Fruit fly (Drosophila melanogaster): ENCODE results near the gene CG12065.

CG12065 gene

dm6 chrX:8573744-8574484 lies at the start of gene CG12065 (continued):
- TF ChIP-seq ewg (GFP tag; optimal IDR thresholded peaks at IDR 0.05) (no peak), CG17802 (tag; optimal IDR thresholded peaks at IDR 0.05) (no peak), Ptx1 (GFP tag; IDR thresholded peaks at IDR 0.05) (no peak), sug (tag; optimal IDR thresholded peaks at IDR 0.05) (peak; percentile 56), wdn (GFP tag; IDR thresholded peaks at IDR 0.05) (no peak), Adf1 (GFP tag; IDR thresholded peaks at IDR 0.05) (no peak), ara (GFP tag; IDR thresholded peaks at IDR 0.05) (no peak), klu (GFP tag; IDR thresholded peaks at IDR 0.05) (no peak), D19B (GFP tag; optimal IDR thresholded peaks at IDR 0.05) (no peak), MTF-1 (GFP tag; optimal IDR thresholded peaks at IDR 0.05; ENCODE audit: borderline replicate concordance) (peak; percentile 75), CG8359 (GFP tag; optimal IDR thresholded peaks at IDR 0.05; ENCODE audit: borderline replicate concordance) (peak; percentile 57), CG17186 (GFP tag; optimal IDR thresholded peaks at IDR 0.05) (no peak), cg (GFP tag; optimal IDR thresholded peaks at IDR 0.05) (no peak), stc (GFP tag; IDR thresholded peaks at IDR 0.05) (no peak), CG12744 (GFP tag; optimal IDR thresholded peaks at IDR 0.05) (no peak), CG10565 (GFP tag; optimal IDR thresholded peaks at IDR 0.05) (no peak), gcm2 (GFP tag; optimal IDR thresholded peaks at IDR 0.05) (no peak), CG7556 (GFP tag; optimal IDR thresholded peaks at IDR 0.05) (peak; percentile 41), Xrp1 (GFP tag; IDR thresholded peaks at IDR 0.05) (0 out of 2 replicates have a peak, but pooled peaks have one; percentile 6), CG31441 (GFP tag; IDR thresholded peaks at IDR 0.05) (peak; percentile 48; the same call in 1 of the 2 replicates), ap (GFP tag; IDR thresholded peaks at IDR 0.05) (no peak), cad (GFP tag; optimal IDR thresholded peaks at IDR 0.05) (no peak), Chrac-16 (GFP tag; optimal IDR thresholded peaks at IDR 0.05) (no peak), Trl (optimal IDR thresholded peaks at IDR 0.05) (no peak), Trl (GFP tag; optimal IDR thresholded peaks at IDR 0.05) (no peak), CG7839 (tag; optimal IDR thresholded peaks at IDR 0.05) (peak; percentile 31), CG4360 (GFP tag; IDR thresholded peaks at IDR 0.05) (no peak), NC2β (GFP tag; optimal IDR thresholded peaks at IDR 0.05) (no peak), CG34422 (GFP tag; IDR thresholded peaks at IDR 0.05) (peak; percentile 39; the same call in 1 of the 3 replicates), tin (GFP tag; optimal IDR thresholded peaks at IDR 0.05) (no peak), chm (GFP tag; IDR thresholded peaks at IDR 0.05) (peak; percentile 60; the same call in 1 of the 2 replicates), Oaz (GFP tag; IDR thresholded peaks at IDR 0.05) (no peak), toy (GFP tag; IDR thresholded peaks at IDR 0.05) (no peak), abd-A (tag; optimal IDR thresholded peaks at IDR 0.05) (peak; percentile 11), CG15011 (GFP tag; optimal IDR thresholded peaks at IDR 0.05) (peak; percentile 8), h (optimal IDR thresholded peaks at IDR 0.05) (no peak), Ssrp (tag; optimal IDR thresholded peaks at IDR 0.05) (no peak), CG9817 (tag; optimal IDR thresholded peaks at IDR 0.05) (peak; percentile 41), CG31365 (tag; optimal IDR thresholded peaks at IDR 0.05) (no peak), CG4424 (GFP tag; optimal IDR thresholded peaks at IDR 0.05) (no peak), CG13894 (tag; optimal IDR thresholded peaks at IDR 0.05) (peak; percentile 41), Mad (GFP tag; optimal IDR thresholded peaks at IDR 0.05) (no peak), Hmx (GFP tag; optimal IDR thresholded peaks at IDR 0.05) (no peak), MESR4 (GFP tag; optimal IDR thresholded peaks at IDR 0.05) (peak; percentile 20), CG34376 (GFP tag; optimal IDR thresholded peaks at IDR 0.05) (peak; percentile 68), CG12299 (tag; optimal IDR thresholded peaks at IDR 0.05) (peak; percentile 82), Dfd (GFP tag; optimal IDR thresholded peaks at IDR 0.05) (no peak), unc-4 (GFP tag; IDR thresholded peaks at IDR 0.05; ENCODE audit: partially characterized antibody) (0 out of 2 replicates have a peak, but pooled peaks have one; percentile 28), CG4404 (GFP tag; IDR thresholded peaks at IDR 0.05) (no peak), jigr1 (GFP tag; IDR thresholded peaks at IDR 0.05) (no peak), gro (GFP tag; optimal IDR thresholded peaks at IDR 0.05) (no peak)

Data from whole organism, embryonic.